Fruit fly (Drosophila melanogaster): ENCODE measurements around the gene CG4572.
A peak's percentile ranks its signal among the peaks of the same experiment; 100 is the strongest.

Gene CG4572

dm6 chr3R:19889603-19890187 is 25.5 kb upstream of the CG4572 start (continued):
- TF ChIP-seq crc (GFP tag; optimal IDR thresholded peaks at IDR 0.05) (no peak), Ets65A (GFP tag) (no peak), ftz-f1 (GFP tag; optimal IDR thresholded peaks at IDR 0.05) (no peak), Spps (tag; optimal IDR thresholded peaks at IDR 0.05) (peak; percentile 27), bbx (GFP tag; IDR thresholded peaks at IDR 0.05; ENCODE audit: partially characterized antibody) (no peak), CG9932 (GFP tag; IDR thresholded peaks at IDR 0.05) (peak; percentile 66), CG31441 (GFP tag; IDR thresholded peaks at IDR 0.05) (peak; percentile 77), peb (GFP tag; IDR thresholded peaks at IDR 0.05) (0 out of 2 replicates have a peak, but pooled peaks have one; percentile 36), MTF-1 (GFP tag; optimal IDR thresholded peaks at IDR 0.05; ENCODE audit: borderline replicate concordance) (peak; percentile 23), Abd-B (GFP tag; optimal IDR thresholded peaks at IDR 0.05) (peak; percentile 66), CG7271 (tag; optimal IDR thresholded peaks at IDR 0.05) (no peak), pros (GFP tag; optimal IDR thresholded peaks at IDR 0.05) (no peak), CG1647 (GFP tag; optimal IDR thresholded peaks at IDR 0.05) (no peak), CG12104 (GFP tag; optimal IDR thresholded peaks at IDR 0.05) (peak; percentile 64), CG4424 (GFP tag; optimal IDR thresholded peaks at IDR 0.05) (peak; percentile 54), CG33557 (GFP tag; optimal IDR thresholded peaks at IDR 0.05) (no peak), luna (GFP tag; optimal IDR thresholded peaks at IDR 0.05) (no peak), BEAF-32 (GFP tag; optimal IDR thresholded peaks at IDR 0.05) (no peak), CG10565 (GFP tag; optimal IDR thresholded peaks at IDR 0.05) (no peak), D19B (GFP tag; optimal IDR thresholded peaks at IDR 0.05) (peak; percentile 82), CG11456 (GFP tag; IDR thresholded peaks at IDR 0.05) (peak; percentile 61; the same call in 1 of the 3 replicates), Ssrp (tag; optimal IDR thresholded peaks at IDR 0.05) (peak; percentile 40), fd102C (GFP tag; optimal IDR thresholded peaks at IDR 0.05) (no peak), inv (GFP tag; IDR thresholded peaks at IDR 0.05; ENCODE audit: partially characterized antibody) (no peak), CG14965 (GFP tag; optimal IDR thresholded peaks at IDR 0.05; ENCODE audit: borderline replicate concordance) (no peak), CG8388 (GFP tag; optimal IDR thresholded peaks at IDR 0.05) (peak; percentile 54), CG11696 (GFP tag; IDR thresholded peaks at IDR 0.05) (no peak), tup (GFP tag; optimal IDR thresholded peaks at IDR 0.05) (no peak), Hmx (GFP tag; optimal IDR thresholded peaks at IDR 0.05) (no peak), CG17328 (GFP tag; IDR thresholded peaks at IDR 0.05) (0 out of 2 replicates have a peak, but pooled peaks have one; percentile 14), CG15479 (GFP tag; optimal IDR thresholded peaks at IDR 0.05) (no peak), CG8944 (GFP tag; optimal IDR thresholded peaks at IDR 0.05) (no peak), Ada2b (GFP tag; IDR thresholded peaks at IDR 0.05) (peak; percentile 55; the same call in 1 of the 2 replicates), dmrt99B (tag; optimal IDR thresholded peaks at IDR 0.05) (peak; percentile 87), NC2α (GFP tag; optimal IDR thresholded peaks at IDR 0.05) (no peak), ERR (GFP tag; optimal IDR thresholded peaks at IDR 0.05) (no peak), CG12391 (tag; optimal IDR thresholded peaks at IDR 0.05) (peak; percentile 73), D19A (tag; optimal IDR thresholded peaks at IDR 0.05) (peak; percentile 97), jumu (GFP tag; optimal IDR thresholded peaks at IDR 0.05) (no peak), emc (GFP tag; optimal IDR thresholded peaks at IDR 0.05) (peak; percentile 12)
